Fruit fly (Drosophila melanogaster): Measurements from ENCODE around the gene TotE.

DNA sequence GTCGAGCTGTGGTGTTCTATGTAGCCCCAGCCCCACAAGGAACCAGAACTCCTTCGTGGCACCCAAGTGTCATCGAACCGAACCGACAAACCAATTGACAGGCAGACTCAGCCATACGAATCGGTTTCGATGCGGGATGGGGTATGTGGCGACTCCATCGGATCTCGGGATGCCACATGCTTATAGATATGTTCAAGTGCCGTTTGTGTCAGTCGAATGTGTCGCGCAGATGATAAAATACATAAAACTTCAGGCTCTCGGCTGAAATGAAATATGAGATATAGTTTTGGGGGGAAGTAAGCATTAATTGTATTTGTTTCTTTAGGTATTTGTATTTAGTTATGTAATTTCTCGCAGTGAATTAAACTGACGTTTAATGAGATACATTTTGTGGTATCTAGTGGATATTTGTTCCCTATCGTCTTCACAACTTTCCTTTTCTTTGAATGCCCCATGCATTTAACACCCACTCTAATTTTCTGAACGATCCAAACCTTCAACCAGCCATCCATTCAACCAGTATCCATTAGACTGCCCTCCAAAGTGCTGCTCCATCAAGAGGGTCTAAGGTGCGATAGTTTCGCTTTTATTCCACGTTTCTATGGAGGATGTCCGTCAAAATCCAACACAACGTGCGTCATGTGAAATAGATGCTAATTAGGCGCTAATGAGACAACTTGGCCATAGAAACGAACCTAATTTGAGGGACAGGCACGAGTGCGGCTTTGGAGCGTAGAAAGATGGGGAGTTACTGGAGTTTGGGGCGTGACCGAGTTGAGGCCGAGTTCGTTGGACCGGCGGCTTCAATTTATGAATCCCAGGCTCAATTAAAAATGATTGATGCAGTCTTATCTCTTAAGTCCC, 31.2 kb upstream of the TotE start:
- TF ChIP-seq GATAe (GFP tag; conservative IDR thresholded peaks at IDR 0.05), result no peak
- TF ChIP-seq chinmo (GFP tag; IDR thresholded peaks at IDR 0.05; ENCODE audit: partially characterized antibody), result no peak
- no peak for TF ChIP-seq emc (GFP tag; optimal IDR thresholded peaks at IDR 0.05)
- no peak for TF ChIP-seq CG8281 (tag; optimal IDR thresholded peaks at IDR 0.05)
- no peak for TF ChIP-seq al (GFP tag; IDR thresholded peaks at IDR 0.05)
- TF ChIP-seq bab2 (GFP tag; optimal IDR thresholded peaks at IDR 0.05), result no peak
- TF ChIP-seq Dll (GFP tag; IDR thresholded peaks at IDR 0.05; ENCODE audit: partially characterized antibody), result 0 out of 4 replicates have a peak, but pooled peaks have one; percentile 35
- no peak for TF ChIP-seq gro (GFP tag; optimal IDR thresholded peaks at IDR 0.05)
- TF ChIP-seq lab (GFP tag; optimal IDR thresholded peaks at IDR 0.05), result no peak
- no peak for TF ChIP-seq CG13624 (GFP tag; optimal IDR thresholded peaks at IDR 0.05)
- peak; percentile 29 for TF ChIP-seq sens (GFP tag)
- TF ChIP-seq kni (GFP tag; optimal IDR thresholded peaks at IDR 0.05), result no peak

Measured in whole organism, embryonic.